Fruit fly (Drosophila melanogaster) whole organism, embryonic: ENCODE results near the gene GNBP3.
A peak's percentile ranks its signal among the peaks of the same experiment; 100 is the strongest.

Experiments
- CG10209 ChIP-seq: fragments of 200-800 bp; sonication (Bioruptor generic); optimal IDR thresholded peaks from 3 replicates; lab custom pipeline; 2017; ENCODE audit warnings: missing biosample characterization, mild to moderate bottlenecking, missing genetic modification characterization, missing genetic modification reagents
- CG11398 ChIP-seq: fragments of 200-800 bp; sonication (Bioruptor generic); optimal IDR thresholded peaks from 2 replicates; lab custom pipeline; 2016; ENCODE audit warnings: missing biosample characterization, missing genetic modification characterization
- CG12744 ChIP-seq: fragments of 200-800 bp; sonication (Bioruptor generic); optimal IDR thresholded peaks from 2 replicates; lab custom pipeline; 2016; ENCODE audit warnings: missing biosample characterization, missing genetic modification characterization
- CG14667 ChIP-seq: fragments of 200-800 bp; sonication (Bioruptor generic); IDR thresholded peaks from 2 replicates; pipeline ENCODE4 v1.3.6; 2022; ENCODE audit warnings: missing biosample characterization, missing genetic modification characterization
- CG17568 ChIP-seq: fragments of 200-800 bp; sonication (Bioruptor generic); optimal IDR thresholded peaks from 2 replicates; lab custom pipeline; 2018; ENCODE audit warnings: missing biosample characterization, mild to moderate bottlenecking, missing genetic modification characterization, moderate library complexity
- CG31224 ChIP-seq: fragments of 200-800 bp; sonication (Bioruptor generic); IDR thresholded peaks from 2 replicates; pipeline ENCODE4 v1.3.6; 2022; ENCODE audit warnings: missing biosample characterization, missing genetic modification characterization
- CG31388 ChIP-seq: fragments of 200-800 bp; sonication (Bioruptor generic); optimal IDR thresholded peaks from 2 replicates; lab custom pipeline; 2016; ENCODE audit warnings: missing biosample characterization, missing genetic modification characterization
- CG34224 ChIP-seq: fragments of 200-800 bp; sonication (Bioruptor generic); IDR thresholded peaks from 3 replicates; pipeline ENCODE4 v1.3.6; 2022; ENCODE audit warnings: missing biosample characterization, missing genetic modification characterization; ENCODE audit not compliant: partially characterized antibody
- CG6813 ChIP-seq: fragments of 200-800 bp; sonication (Bioruptor generic); optimal IDR thresholded peaks from 2 replicates; lab custom pipeline; 2017; ENCODE audit warnings: missing biosample characterization, missing genetic modification characterization, mild to moderate bottlenecking, moderate library complexity, missing genetic modification reagents
- CG7271 ChIP-seq: fragments of 200-800 bp; sonication (Bioruptor generic); optimal IDR thresholded peaks from 2 replicates; lab custom pipeline; 2018; ENCODE audit warnings: missing biosample characterization, mild to moderate bottlenecking, missing genetic modification characterization, moderate library complexity
- Camta ChIP-seq: fragments of 200-800 bp; sonication (Bioruptor generic); optimal IDR thresholded peaks from 2 replicates; lab custom pipeline; 2016; ENCODE audit warnings: missing biosample characterization, missing genetic modification characterization
- CrebB ChIP-seq: fragments of 200-800 bp; sonication (Bioruptor generic); optimal IDR thresholded peaks from 3 replicates; lab custom pipeline; 2018; ENCODE audit warnings: missing biosample characterization, mild to moderate bottlenecking, missing genetic modification characterization
- E2f1 ChIP-seq: fragments of 200-800 bp; sonication (Bioruptor generic); IDR thresholded peaks from 2 replicates; pipeline ENCODE4 v1.3.6; 2022; ENCODE audit warnings: missing biosample characterization, missing genetic modification characterization
- E2f2 ChIP-seq: fragments of 200-800 bp; sonication (Bioruptor generic); IDR thresholded peaks from 2 replicates; pipeline ENCODE4 v1.3.6; 2022; ENCODE audit warnings: missing biosample characterization, missing genetic modification characterization
- H2.0 ChIP-seq: fragments of 200-800 bp; sonication (Bioruptor generic); IDR thresholded peaks from 2 replicates; pipeline ENCODE4 v1.3.6; 2022; ENCODE audit warnings: missing biosample characterization, missing genetic modification characterization
- HLH3B ChIP-seq: fragments of 200-800 bp; sonication (Bioruptor generic); IDR thresholded peaks from 2 replicates; pipeline ENCODE4 v1.3.6; 2022; ENCODE audit warnings: missing biosample characterization, missing genetic modification characterization
- HLHmδ ChIP-seq: fragments of 200-800 bp; sonication (Bioruptor generic); optimal IDR thresholded peaks from 2 replicates; lab custom pipeline; 2018; ENCODE audit warnings: missing biosample characterization, mild to moderate bottlenecking, missing genetic modification characterization, moderate library complexity
- Nf-YC ChIP-seq: fragments of 200-800 bp; optimal IDR thresholded peaks from 3 replicates; lab custom pipeline; 2019; ENCODE audit warnings: missing biosample characterization, mild to moderate bottlenecking, missing genetic modification characterization, moderate library complexity
- Ptx1 ChIP-seq: fragments of 200-800 bp; sonication (Bioruptor generic); IDR thresholded peaks from 2 replicates; pipeline ENCODE4 v1.3.6; 2022; ENCODE audit warnings: missing biosample characterization, missing genetic modification characterization
- Rx ChIP-seq: fragments of 200-800 bp; sonication (Bioruptor generic); IDR thresholded peaks from 2 replicates; pipeline ENCODE4 v1.3.6; 2022; ENCODE audit warnings: missing biosample characterization, missing genetic modification characterization
- Tbp ChIP-seq: fragments of >200 bp; optimal IDR thresholded peaks from 2 replicates; lab custom pipeline; 2018; ENCODE audit warnings: missing biosample characterization, missing genetic modification characterization
- Usf ChIP-seq: fragments of 200-800 bp; sonication (Bioruptor generic); optimal IDR thresholded peaks from 2 replicates; lab custom pipeline; 2017; ENCODE audit warnings: missing genotype, missing biosample characterization, missing genetic modification characterization
- Xbp1 ChIP-seq: fragments of 200-800 bp; sonication (Bioruptor generic); optimal IDR thresholded peaks from 3 replicates; lab custom pipeline; 2016; ENCODE audit warnings: missing biosample characterization, mild to moderate bottlenecking, missing genetic modification characterization
- ase ChIP-seq: fragments of 200-800 bp; sonication (Bioruptor generic); IDR thresholded peaks from 3 replicates; pipeline ENCODE4 v1.3.6; 2022; ENCODE audit warnings: missing biosample characterization, missing genetic modification characterization
- bbx ChIP-seq: fragments of 200-800 bp; sonication (Bioruptor generic); IDR thresholded peaks from 2 replicates; pipeline ENCODE4 v1.3.6; 2022; ENCODE audit warnings: missing biosample characterization, missing genetic modification characterization; ENCODE audit not compliant: partially characterized antibody
- caup ChIP-seq: fragments of 200-800 bp; sonication (Bioruptor generic); optimal IDR thresholded peaks from 3 replicates; lab custom pipeline; 2017; ENCODE audit warnings: missing biosample characterization, mild to moderate bottlenecking, missing genetic modification characterization, moderate library complexity; ENCODE audit not compliant: severe bottlenecking
- ci ChIP-seq: fragments of 200-800 bp; sonication (Bioruptor generic); IDR thresholded peaks from 3 replicates; pipeline ENCODE4 v1.3.6; 2022; ENCODE audit warnings: missing biosample characterization, missing genetic modification characterization
- dan ChIP-seq: fragments of 200-800 bp; sonication (Bioruptor generic); IDR thresholded peaks from 2 replicates; pipeline ENCODE4 v1.3.6; 2022; ENCODE audit warnings: missing biosample characterization, missing genetic modification characterization
- dimm ChIP-seq: fragments of 200-800 bp; sonication (Bioruptor generic); IDR thresholded peaks from 2 replicates; pipeline ENCODE4 v1.3.6; 2022; ENCODE audit warnings: missing biosample characterization, missing genetic modification characterization
- disco-r ChIP-seq: fragments of 200-800 bp; sonication (Bioruptor generic); optimal IDR thresholded peaks from 2 replicates; lab custom pipeline; 2016; ENCODE audit warnings: missing biosample characterization, missing genetic modification characterization
- dmrt99B ChIP-seq: fragments of 200-800 bp; sonication (Bioruptor generic); optimal IDR thresholded peaks from 2 replicates; lab custom pipeline; 2018; ENCODE audit warnings: missing biosample characterization, mild to moderate bottlenecking, missing genetic modification characterization, moderate library complexity
- dpn ChIP-seq, 2 experiments: fragments of 200-800 bp; sonication (Bioruptor generic); optimal IDR thresholded peaks; 3 replicates each; lab custom pipeline; 2016; ENCODE audit warnings: missing biosample characterization in 2 of 2, missing genetic modification characterization in 2 of 2
- fd102C ChIP-seq: fragments of 200-800 bp; sonication (Bioruptor generic); optimal IDR thresholded peaks from 2 replicates; lab custom pipeline; 2018; ENCODE audit warnings: missing biosample characterization, mild to moderate bottlenecking, missing genetic modification characterization, moderate library complexity
- gcm ChIP-seq: fragments of 200-800 bp; sonication (Bioruptor generic); optimal IDR thresholded peaks from 2 replicates; lab custom pipeline; 2019; ENCODE audit warnings: missing biosample characterization, mild to moderate bottlenecking, missing genetic modification characterization, moderate library complexity
- grau ChIP-seq: fragments of 200-800 bp; optimal IDR thresholded peaks from 3 replicates; lab custom pipeline; 2019; ENCODE audit warnings: missing biosample characterization, mild to moderate bottlenecking, missing genetic modification characterization, moderate library complexity
- hb ChIP-seq: fragments of 200-800 bp; sonication (Bioruptor generic); IDR thresholded peaks from 3 replicates; pipeline ENCODE4 v1.3.6; 2022; ENCODE audit warnings: missing biosample characterization, missing genetic modification characterization; ENCODE audit not compliant: partially characterized antibody
- maf-S ChIP-seq: fragments of 200-800 bp; sonication (Bioruptor generic); optimal IDR thresholded peaks from 2 replicates; lab custom pipeline; 2016; ENCODE audit warnings: missing biosample characterization, missing genetic modification characterization
- nau ChIP-seq: fragments of 200-800 bp; sonication (Bioruptor generic); optimal IDR thresholded peaks from 3 replicates; lab custom pipeline; 2017; ENCODE audit warnings: missing biosample characterization, mild to moderate bottlenecking, missing genetic modification characterization, missing genetic modification reagents
- oc ChIP-seq: fragments of 200-800 bp; sonication (Bioruptor generic); optimal IDR thresholded peaks from 2 replicates; lab custom pipeline; 2018; ENCODE audit warnings: missing biosample characterization, mild to moderate bottlenecking, missing genetic modification characterization, moderate library complexity
- prd ChIP-seq, 3 experiments: fragments of >200 bp in 2 of 3; fragments of 200-800 bp in 1 of 3; sonication (Bioruptor generic) in 1 of 3; optimal IDR thresholded peaks in 2 of 3; IDR thresholded peaks in 1 of 3; 2 replicates in 2 of 3; 3 replicates in 1 of 3; pipeline versions ENCODE4 v1.3.6 to Lab custom; 2017 to 2022; ENCODE audit warnings: missing biosample characterization in 1 of 3, missing genetic modification characterization in 1 of 3
- psq ChIP-seq: fragments of 200-800 bp; sonication (Bioruptor generic); optimal IDR thresholded peaks from 2 replicates; lab custom pipeline; 2017; ENCODE audit warnings: missing biosample characterization, missing genetic modification characterization
- pzg ChIP-seq: fragments of 200-800 bp; sonication (Bioruptor generic); optimal IDR thresholded peaks from 3 replicates; lab custom pipeline; 2018; ENCODE audit warnings: missing biosample characterization, mild to moderate bottlenecking, missing genetic modification characterization, moderate library complexity
- rib ChIP-seq: fragments of 200-800 bp; sonication (Bioruptor generic); IDR thresholded peaks from 2 replicates; pipeline ENCODE4 v1.3.6; 2022; ENCODE audit warnings: missing biosample characterization, missing genetic modification characterization
- sd ChIP-seq: fragments of 200-800 bp; sonication (Bioruptor generic); optimal IDR thresholded peaks from 3 replicates; lab custom pipeline; 2018; ENCODE audit warnings: missing biosample characterization, mild to moderate bottlenecking, missing genetic modification characterization, moderate library complexity
- sens-2 ChIP-seq: fragments of 200-800 bp; sonication (Bioruptor generic); IDR thresholded peaks from 2 replicates; pipeline ENCODE4 v1.3.6; 2022; ENCODE audit warnings: missing biosample characterization, missing genetic modification characterization
- slp2 ChIP-seq: fragments of 200-800 bp; sonication (Bioruptor generic); optimal IDR thresholded peaks from 2 replicates; lab custom pipeline; 2016; ENCODE audit warnings: missing biosample characterization, missing genetic modification characterization
- trh ChIP-seq: fragments of 200-800 bp; sonication (Bioruptor generic); optimal IDR thresholded peaks from 2 replicates; lab custom pipeline; 2016; ENCODE audit warnings: missing biosample characterization, missing genetic modification characterization
- unc-4 ChIP-seq: fragments of 200-800 bp; sonication (Bioruptor generic); IDR thresholded peaks from 2 replicates; pipeline ENCODE4 v1.3.6; 2022; ENCODE audit warnings: missing biosample characterization, missing genetic modification characterization; ENCODE audit not compliant: partially characterized antibody
- zfh1 ChIP-seq: fragments of 200-800 bp; sonication (Bioruptor generic); IDR thresholded peaks from 3 replicates; pipeline ENCODE4 v1.3.6; 2022; ENCODE audit warnings: missing biosample characterization, missing genetic modification characterization

Gene GNBP3

dm6 chr3L:8920710-8921109, 34.1 kb upstream of the GNBP3 start (continued):
- TF ChIP-seq Nf-YC (tag; lab: Kevin White, UChicago) = peak; percentile 28
- TF ChIP-seq caup (GFP tag; lab: Kevin White, UChicago) = peak; percentile 67
- TF ChIP-seq rib = no peak
- TF ChIP-seq Rx = peak; percentile 57; the same call in 1 of the 2 replicates
- peak; percentile 66 to 73 for TF ChIP-seq dpn (GFP tag; optimal IDR thresholded peaks at IDR 0.05; lab: Kevin White, UChicago)
- TF ChIP-seq Camta (GFP tag; lab: Kevin White, UChicago) = peak; percentile 66
- TF ChIP-seq sens-2 (GFP tag; lab: Robert Waterston, UW) = peak; percentile 22; the same call in 1 of the 2 replicates
- TF ChIP-seq zfh1 = peak; percentile 73; the same call in 2 of the 3 replicates
- no peak for TF ChIP-seq pzg (GFP tag; lab: Kevin White, UChicago)
- no peak for TF ChIP-seq hb
- peak; percentile 86 for TF ChIP-seq ci (GFP tag; lab: Robert Waterston, UW)
- TF ChIP-seq E2f1 (GFP tag; lab: Robert Waterston, UW) = peak; percentile 35; the same call in 1 of the 2 replicates
- no peak for TF ChIP-seq psq (GFP tag; lab: Kevin White, UChicago)
- TF ChIP-seq Usf (GFP tag; lab: Kevin White, UChicago) = no peak
- 0 out of 2 replicates have a peak, but pooled peaks have one; percentile 37 for TF ChIP-seq CG31224 (GFP tag; lab: Robert Waterston, UW)
- peak; percentile 27 for TF ChIP-seq CrebB
- peak; percentile 69; the same call in 1 of the 2 replicates for TF ChIP-seq HLH3B (GFP tag; lab: Robert Waterston, UW)
- TF ChIP-seq CG10209 = peak; percentile 60
- TF ChIP-seq slp2 (GFP tag; lab: Kevin White, UChicago) = no peak
- TF ChIP-seq fd102C = no peak
- peak; percentile 51; the same call in 1 of the 3 replicates for TF ChIP-seq ase (GFP tag; lab: Robert Waterston, UW)
- no peak for TF ChIP-seq CG6813
- peak; percentile 16 for TF ChIP-seq CG11398 (GFP tag; lab: Kevin White, UChicago)
- no peak for TF ChIP-seq bbx (GFP tag; lab: Robert Waterston, UW)
- no peak for TF ChIP-seq unc-4
- TF ChIP-seq dan (GFP tag; lab: Robert Waterston, UW) = no peak
- peak; percentile 44 for TF ChIP-seq H2.0 (GFP tag; lab: Robert Waterston, UW)
- TF ChIP-seq maf-S (GFP tag; lab: Kevin White, UChicago) = peak; percentile 0
- TF ChIP-seq CG7271 (tag; lab: Kevin White, UChicago) = no peak
- peak; percentile 31 for TF ChIP-seq oc (tag; lab: Kevin White, UChicago)
- peak; percentile 29 for TF ChIP-seq CG17568 (GFP tag; lab: Kevin White, UChicago)
- 0 out of 2 replicates have a peak, but pooled peaks have one; percentile 34 for TF ChIP-seq dimm (GFP tag; lab: Robert Waterston, UW)
- peak; percentile 44; the same call in 1 of the 2 replicates for TF ChIP-seq E2f2
- peak; percentile 46 for TF ChIP-seq CG12744 (GFP tag; lab: Kevin White, UChicago)
- no peak for TF ChIP-seq Tbp (GFP tag; lab: Kevin White, UChicago)
- TF ChIP-seq CG14667 (GFP tag; lab: Robert Waterston, UW) = peak; percentile 54
- TF ChIP-seq disco-r (GFP tag; lab: Kevin White, UChicago) = no peak
- TF ChIP-seq dmrt99B (tag; lab: Kevin White, UChicago) = peak; percentile 90
- no peak for TF ChIP-seq HLHmδ (GFP tag; lab: Kevin White, UChicago)
- TF ChIP-seq trh (GFP tag; lab: Kevin White, UChicago) = no peak
- peak; percentile 73 for TF ChIP-seq Xbp1 (GFP tag; lab: Kevin White, UChicago)
- peak; percentile 21 for TF ChIP-seq sd (tag; lab: Kevin White, UChicago)
- peak; percentile 60 for TF ChIP-seq nau
- TF ChIP-seq CG34224 (GFP tag; lab: Robert Waterston, UW) = no peak
- peak; percentile 67 for TF ChIP-seq grau (tag; lab: Kevin White, UChicago)
- TF ChIP-seq Ptx1 (GFP tag; lab: Robert Waterston, UW) = peak; percentile 76
- no peak for TF ChIP-seq prd (optimal IDR thresholded peaks at IDR 0.05; lab: Kevin White, UChicago)
- peak; percentile 74 for TF ChIP-seq prd (GFP tag; IDR thresholded peaks at IDR 0.05; lab: Robert Waterston, UW)
- peak; percentile 50 for TF ChIP-seq gcm (GFP tag; lab: Kevin White, UChicago)
- TF ChIP-seq CG31388 (GFP tag; lab: Kevin White, UChicago) = peak; percentile 14
